Fruit fly (Drosophila melanogaster): ENCODE data around the gene CG46514.
"Not testable (repeated sequence)": the region's sequence is repeated elsewhere in the genome, so short reads cannot be mapped to it uniquely, and the experiment has no call there.

The CG46514 gene

dm6 chrX:22187070-22187469 is 9.9 kb upstream of the CG46514 start, which contains the start of gene CG46512:
Gene CG46512, plus strand, starts transcription at chrX:22187370.
- not testable (repeated sequence) for TF ChIP-seq lola (GFP tag; optimal IDR thresholded peaks at IDR 0.05); usp (GFP tag; optimal IDR thresholded peaks at IDR 0.05); HLH106 (tag; optimal IDR thresholded peaks at IDR 0.05)

- not testable (repeated sequence) for TF ChIP-seq usp, woc, ey (GFP tag; optimal IDR thresholded peaks at IDR 0.05)
These were observed 5.0 kb upstream of the CG46514 start, which contains the start of gene CG46513 for dm6 chrX:22191973-22192372. Gene CG46513, plus strand, starts transcription at chrX:22192273.

DNA sequence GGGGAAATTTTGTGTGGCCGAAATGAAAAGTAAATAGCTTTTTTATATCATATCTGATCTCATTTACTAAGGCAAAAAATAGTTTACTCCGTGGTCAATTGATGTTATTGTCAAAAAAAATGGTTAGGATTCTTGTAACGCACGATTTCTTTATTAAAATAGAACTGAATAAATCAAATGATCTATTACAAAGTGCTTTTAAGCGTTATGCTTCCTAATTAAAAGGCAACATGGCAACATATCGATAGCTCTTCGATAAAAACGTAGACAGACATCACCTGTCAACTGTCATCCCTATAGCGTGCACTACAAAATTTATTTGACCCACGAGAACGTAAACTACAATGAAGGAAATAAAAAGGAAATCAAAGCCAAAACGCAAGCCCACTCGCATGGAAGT is 4.9 kb downstream of the CG46514 start, which contains the start of gene CG46515:
Gene CG46515 (plus strand): TSS at position 301 of the 400 bp plus-strand sequence.
- not testable (repeated sequence) for TF ChIP-seq rgr (GFP tag; optimal IDR thresholded peaks at IDR 0.05); Myc (optimal IDR thresholded peaks at IDR 0.05); tai (GFP tag; optimal IDR thresholded peaks at IDR 0.05)

DNA sequence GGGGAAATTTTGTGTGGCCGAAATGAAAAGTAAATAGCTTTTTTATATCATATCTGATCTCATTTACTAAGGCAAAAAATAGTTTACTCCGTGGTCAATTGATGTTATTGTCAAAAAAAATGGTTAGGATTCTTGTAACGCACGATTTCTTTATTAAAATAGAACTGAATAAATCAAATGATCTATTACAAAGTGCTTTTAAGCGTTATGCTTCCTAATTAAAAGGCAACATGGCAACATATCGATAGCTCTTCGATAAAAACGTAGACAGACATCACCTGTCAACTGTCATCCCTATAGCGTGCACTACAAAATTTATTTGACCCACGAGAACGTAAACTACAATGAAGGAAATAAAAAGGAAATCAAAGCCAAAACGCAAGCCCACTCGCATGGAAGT is 15.1 kb downstream of the CG46514 start, which contains the start of gene CG46516:
Gene CG46516 (plus strand): TSS at position 301 of the 400 bp plus-strand sequence.
- TF ChIP-seq rgr, br, CG9705 (GFP tag; optimal IDR thresholded peaks at IDR 0.05): not testable (repeated sequence)

DNA sequence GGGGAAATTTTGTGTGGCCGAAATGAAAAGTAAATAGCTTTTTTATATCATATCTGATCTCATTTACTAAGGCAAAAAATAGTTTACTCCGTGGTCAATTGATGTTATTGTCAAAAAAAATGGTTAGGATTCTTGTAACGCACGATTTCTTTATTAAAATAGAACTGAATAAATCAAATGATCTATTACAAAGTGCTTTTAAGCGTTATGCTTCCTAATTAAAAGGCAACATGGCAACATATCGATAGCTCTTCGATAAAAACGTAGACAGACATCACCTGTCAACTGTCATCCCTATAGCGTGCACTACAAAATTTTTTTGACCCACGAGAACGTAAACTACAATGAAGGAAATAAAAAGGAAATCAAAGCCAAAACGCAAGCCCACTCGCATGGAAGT is 20.1 kb downstream of the CG46514 start, which contains the start of gene CG46517:
Gene CG46517 (plus strand): TSS at position 301 of the 400 bp plus-strand sequence.
- TF ChIP-seq fru, jim, Sp1 (GFP tag; optimal IDR thresholded peaks at IDR 0.05): not testable (repeated sequence)

- not testable (repeated sequence) for TF ChIP-seq Hr78, usp, br (GFP tag; optimal IDR thresholded peaks at IDR 0.05)
These were observed 29.3 kb downstream of the CG46514 start, which contains the start of gene CG46518 for dm6 chrX:22226273-22226672. Gene CG46518, plus strand, starts transcription at chrX:22226573.

DNA sequence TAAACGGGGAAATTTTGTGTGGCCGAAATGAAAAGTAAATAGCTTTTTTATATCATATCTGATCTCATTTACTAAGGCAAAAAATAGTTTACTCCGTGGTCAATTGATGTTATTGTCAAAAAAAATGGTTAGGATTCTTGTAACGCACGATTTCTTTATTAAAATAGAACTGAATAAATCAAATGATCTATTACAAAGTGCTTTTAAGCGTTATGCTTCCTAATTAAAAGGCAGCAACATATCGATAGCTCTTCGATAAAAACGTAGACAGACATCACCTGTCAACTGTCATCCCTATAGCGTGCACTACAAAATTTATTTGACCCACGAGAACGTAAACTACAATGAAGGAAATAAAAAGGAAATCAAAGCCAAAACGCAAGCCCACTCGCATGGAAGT is 34.3 kb downstream of the CG46514 start, which contains the start of gene CG46519:
Gene CG46519 (plus strand): TSS at position 301 of the 400 bp plus-strand sequence.
- not testable (repeated sequence) for TF ChIP-seq br (GFP tag; optimal IDR thresholded peaks at IDR 0.05); Dif (GFP tag; optimal IDR thresholded peaks at IDR 0.05; ENCODE audit: partially characterized antibody); Dfd (GFP tag; optimal IDR thresholded peaks at IDR 0.05)

DNA sequence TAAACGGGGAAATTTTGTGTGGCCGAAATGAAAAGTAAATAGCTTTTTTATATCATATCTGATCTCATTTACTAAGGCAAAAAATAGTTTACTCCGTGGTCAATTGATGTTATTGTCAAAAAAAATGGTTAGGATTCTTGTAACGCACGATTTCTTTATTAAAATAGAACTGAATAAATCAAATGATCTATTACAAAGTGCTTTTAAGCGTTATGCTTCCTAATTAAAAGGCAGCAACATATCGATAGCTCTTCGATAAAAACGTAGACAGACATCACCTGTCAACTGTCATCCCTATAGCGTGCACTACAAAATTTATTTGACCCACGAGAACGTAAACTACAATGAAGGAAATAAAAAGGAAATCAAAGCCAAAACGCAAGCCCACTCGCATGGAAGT is 39.3 kb downstream of the CG46514 start, which contains the start of gene CG46520:
Gene CG46520 (plus strand): TSS at position 301 of the 400 bp plus-strand sequence.
- TF ChIP-seq Jra (GFP tag; optimal IDR thresholded peaks at IDR 0.05); Dfd (GFP tag; optimal IDR thresholded peaks at IDR 0.05); dsf (GFP tag; optimal IDR thresholded peaks at IDR 0.05; ENCODE audit: borderline replicate concordance): not testable (repeated sequence)

- TF ChIP-seq Vsx2 (GFP tag; optimal IDR thresholded peaks at IDR 0.05; ENCODE audit: partially characterized antibody); rgr (GFP tag; optimal IDR thresholded peaks at IDR 0.05); GATAd (GFP tag; optimal IDR thresholded peaks at IDR 0.05): not testable (repeated sequence)
These were observed 44.3 kb downstream of the CG46514 start, which contains the start of gene CG46521 for dm6 chrX:22241272-22241671. Gene CG46521, plus strand, starts transcription at chrX:22241572.

DNA sequence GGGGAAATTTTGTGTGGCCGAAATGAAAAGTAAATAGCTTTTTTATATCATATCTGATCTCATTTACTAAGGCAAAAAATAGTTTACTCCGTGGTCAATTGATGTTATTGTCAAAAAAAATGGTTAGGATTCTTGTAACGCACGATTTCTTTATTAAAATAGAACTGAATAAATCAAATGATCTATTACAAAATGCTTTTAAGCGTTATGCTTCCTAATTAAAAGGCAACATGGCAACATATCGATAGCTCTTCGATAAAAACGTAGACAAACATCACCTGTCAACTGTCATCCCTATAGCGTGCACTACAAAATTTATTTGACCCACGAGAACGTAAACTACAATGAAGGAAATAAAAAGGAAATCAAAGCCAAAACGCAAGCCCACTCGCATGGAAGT is 49.3 kb downstream of the CG46514 start, which contains the start of gene CG46522:
Gene CG46522 (plus strand): TSS at position 301 of the 400 bp plus-strand sequence.
- TF ChIP-seq Dfd (GFP tag; optimal IDR thresholded peaks at IDR 0.05); N (GFP tag; optimal IDR thresholded peaks at IDR 0.05); HLH106 (tag; optimal IDR thresholded peaks at IDR 0.05): not testable (repeated sequence)
